Fruit fly (Drosophila melanogaster) whole organism, embryonic: ENCODE results near the gene Acp63F.

Source experiments
- CG10147 ChIP-seq: fragments of 200-800 bp; sonication (Bioruptor generic); optimal IDR thresholded peaks from 2 replicates; lab custom pipeline; 2019; ENCODE audit warnings: missing biosample characterization, mild to moderate bottlenecking, missing genetic modification characterization, moderate library complexity
- CG10366 ChIP-seq: fragments of 200-800 bp; sonication (Bioruptor generic); IDR thresholded peaks from 2 replicates; pipeline ENCODE4 v1.3.6; 2022; ENCODE audit warnings: missing biosample characterization, missing genetic modification characterization
- CG10565 ChIP-seq: fragments of 200-800 bp; sonication (Bioruptor generic); optimal IDR thresholded peaks from 3 replicates; lab custom pipeline; 2016; ENCODE audit warnings: missing biosample characterization, mild to moderate bottlenecking, missing genetic modification characterization
- CG10654 ChIP-seq: fragments of 200-800 bp; sonication (Bioruptor generic); optimal IDR thresholded peaks from 2 replicates; lab custom pipeline; 2016; ENCODE audit warnings: missing biosample characterization, missing genetic modification characterization
- CG10959 ChIP-seq: fragments of 200-800 bp; sonication (Bioruptor generic); IDR thresholded peaks from 2 replicates; pipeline ENCODE4 v1.3.6; 2022; ENCODE audit warnings: missing biosample characterization, missing genetic modification characterization
- CG14667 ChIP-seq: fragments of 200-800 bp; sonication (Bioruptor generic); IDR thresholded peaks from 2 replicates; pipeline ENCODE4 v1.3.6; 2022; ENCODE audit warnings: missing biosample characterization, missing genetic modification characterization
- CG14860 ChIP-seq: fragments of 200-800 bp; sonication (Bioruptor generic); IDR thresholded peaks from 3 replicates; pipeline ENCODE4 v1.3.6; 2022; ENCODE audit warnings: missing biosample characterization, missing genetic modification characterization; ENCODE audit not compliant: partially characterized antibody
- CG15479 ChIP-seq: fragments of 200-800 bp; sonication (Bioruptor generic); optimal IDR thresholded peaks from 3 replicates; lab custom pipeline; 2019; ENCODE audit warnings: missing biosample characterization, mild to moderate bottlenecking, missing genetic modification characterization, moderate library complexity
- CG18011 ChIP-seq: fragments of 200-800 bp; sonication (Bioruptor generic); optimal IDR thresholded peaks from 2 replicates; lab custom pipeline; 2017; ENCODE audit warnings: missing biosample characterization, missing genetic modification characterization, mild to moderate bottlenecking, moderate library complexity, missing genotype
- CG18619 ChIP-seq: fragments of 200-800 bp; sonication (Bioruptor generic); optimal IDR thresholded peaks from 3 replicates; lab custom pipeline; 2017; ENCODE audit warnings: missing biosample characterization, mild to moderate bottlenecking, missing genetic modification characterization
- CG2875 ChIP-seq: fragments of 200-800 bp; sonication (Bioruptor generic); optimal IDR thresholded peaks from 2 replicates; lab custom pipeline; 2017; ENCODE audit warnings: missing biosample characterization, mild to moderate bottlenecking, missing genetic modification characterization, missing genetic modification reagents
- CG32532 ChIP-seq: fragments of 200-800 bp; sonication (Bioruptor generic); IDR thresholded peaks from 2 replicates; pipeline ENCODE4 v1.3.6; 2022; ENCODE audit warnings: missing biosample characterization, missing genetic modification characterization
- CG4730 ChIP-seq: fragments of 200-800 bp; sonication (Bioruptor generic); IDR thresholded peaks from 2 replicates; pipeline ENCODE4 v1.3.6; 2022; ENCODE audit warnings: missing biosample characterization, missing genetic modification characterization
- CG6654 ChIP-seq: fragments of 200-800 bp; sonication (Bioruptor generic); optimal IDR thresholded peaks from 2 replicates; lab custom pipeline; 2017; ENCODE audit warnings: missing biosample characterization, mild to moderate bottlenecking, missing genetic modification characterization
- CG8765 ChIP-seq: fragments of 200-800 bp; sonication (Bioruptor generic); IDR thresholded peaks from 2 replicates; pipeline ENCODE4 v1.3.6; 2022; ENCODE audit warnings: missing biosample characterization, missing genetic modification characterization
- CG9876 ChIP-seq: fragments of 200-800 bp; sonication (Bioruptor generic); optimal IDR thresholded peaks from 2 replicates; lab custom pipeline; 2016; ENCODE audit warnings: missing biosample characterization, missing genetic modification characterization
- E2f1 ChIP-seq: fragments of 200-800 bp; sonication (Bioruptor generic); IDR thresholded peaks from 2 replicates; pipeline ENCODE4 v1.3.6; 2022; ENCODE audit warnings: missing biosample characterization, missing genetic modification characterization
- HLH4C ChIP-seq: fragments of 200-800 bp; sonication (Bioruptor generic); IDR thresholded peaks from 3 replicates; pipeline ENCODE4 v1.3.6; 2022; ENCODE audit warnings: missing biosample characterization, missing genetic modification characterization; ENCODE audit not compliant: partially characterized antibody
- HLHmδ ChIP-seq: fragments of 200-800 bp; sonication (Bioruptor generic); optimal IDR thresholded peaks from 2 replicates; lab custom pipeline; 2018; ENCODE audit warnings: missing biosample characterization, mild to moderate bottlenecking, missing genetic modification characterization, moderate library complexity
- HmgZ ChIP-seq: fragments of 200-800 bp; sonication (Bioruptor generic); optimal IDR thresholded peaks from 2 replicates; lab custom pipeline; 2018; ENCODE audit warnings: missing biosample characterization, mild to moderate bottlenecking, missing genetic modification characterization
- MTF-1 ChIP-seq: fragments of 200-800 bp; sonication (Bioruptor generic); optimal IDR thresholded peaks from 2 replicates; lab custom pipeline; 2018; ENCODE audit warnings: missing biosample characterization, mild to moderate bottlenecking, missing genetic modification characterization, borderline replicate concordance
- Mes4 ChIP-seq: fragments of 200-800 bp; sonication (Bioruptor generic); optimal IDR thresholded peaks from 2 replicates; lab custom pipeline; 2016; ENCODE audit warnings: missing biosample characterization, missing genetic modification characterization
- Mrtf ChIP-seq: fragments of 200-800 bp; sonication (Bioruptor generic); IDR thresholded peaks from 3 replicates; pipeline ENCODE4 v1.3.6; 2022; ENCODE audit warnings: missing biosample characterization, missing genetic modification characterization
- Nf-YB ChIP-seq: fragments of 200-800 bp; sonication (Bioruptor generic); optimal IDR thresholded peaks from 3 replicates; lab custom pipeline; 2019; ENCODE audit warnings: missing biosample characterization, mild to moderate bottlenecking, missing genetic modification characterization, moderate library complexity
- Opbp ChIP-seq: fragments of 200-800 bp; sonication (Bioruptor generic); IDR thresholded peaks from 3 replicates; pipeline ENCODE4 v1.3.6; 2022; ENCODE audit warnings: missing biosample characterization, missing genetic modification characterization; ENCODE audit not compliant: partially characterized antibody
- Side ChIP-seq: fragments of 200-800 bp; sonication (Bioruptor generic); optimal IDR thresholded peaks from 2 replicates; lab custom pipeline; 2016; ENCODE audit warnings: missing biosample characterization, missing genetic modification characterization
- Sox102F ChIP-seq: fragments of 200-800 bp; sonication (Bioruptor generic); optimal IDR thresholded peaks from 2 replicates; lab custom pipeline; 2018; ENCODE audit warnings: missing biosample characterization, mild to moderate bottlenecking, missing genetic modification characterization, moderate library complexity
- Trl ChIP-seq, 3 experiments: fragments of >200 bp in 2 of 3; fragments of 200-800 bp in 1 of 3; sonication (Bioruptor generic) in 1 of 3; optimal IDR thresholded peaks; 2 replicates in 1 of 3; 3 replicates in 2 of 3; lab custom pipeline; 2016 to 2017; ENCODE audit warnings: missing biosample characterization in 1 of 3, missing genetic modification characterization in 1 of 3
- chm ChIP-seq: fragments of 200-800 bp; sonication (Bioruptor generic); IDR thresholded peaks from 2 replicates; pipeline ENCODE4 v1.3.6; 2022; ENCODE audit warnings: missing biosample characterization, missing genetic modification characterization
- dati ChIP-seq: fragments of 200-800 bp; sonication (Bioruptor generic); IDR thresholded peaks from 2 replicates; pipeline ENCODE4 v1.3.6; 2022; ENCODE audit warnings: missing biosample characterization, missing genetic modification characterization
- dysf ChIP-seq: fragments of 200-800 bp; sonication (Bioruptor generic); IDR thresholded peaks from 3 replicates; pipeline ENCODE4 v1.3.6; 2022; ENCODE audit warnings: missing biosample characterization, missing genetic modification characterization
- eve ChIP-seq, 2 experiments: fragments of >200 bp; optimal IDR thresholded peaks; 2 replicates each; lab custom pipeline; 2017; ENCODE audit warnings: missing biosample characterization in 2 of 2, missing genetic modification characterization in 2 of 2
- ewg ChIP-seq: fragments of 200-800 bp; sonication (Bioruptor generic); optimal IDR thresholded peaks from 3 replicates; lab custom pipeline; 2017; ENCODE audit warnings: mild to moderate bottlenecking, missing biosample characterization, missing genetic modification reagents, missing genetic modification characterization
- grau ChIP-seq: fragments of 200-800 bp; optimal IDR thresholded peaks from 3 replicates; lab custom pipeline; 2019; ENCODE audit warnings: missing biosample characterization, mild to moderate bottlenecking, missing genetic modification characterization, moderate library complexity
- hth ChIP-seq: fragments of >200 bp; optimal IDR thresholded peaks from 2 replicates; lab custom pipeline; 2017; ENCODE audit warnings: inconsistent platforms
- knrl ChIP-seq: fragments of 200-800 bp; sonication (Bioruptor generic); IDR thresholded peaks from 3 replicates; pipeline ENCODE4 v1.3.6; 2022; ENCODE audit warnings: missing biosample characterization, missing genetic modification characterization; ENCODE audit not compliant: partially characterized antibody
- lbe ChIP-seq: fragments of 200-800 bp; sonication (Bioruptor generic); optimal IDR thresholded peaks from 2 replicates; lab custom pipeline; 2016; ENCODE audit warnings: missing biosample characterization, mild to moderate bottlenecking, missing genetic modification characterization
- luna ChIP-seq: fragments of 200-800 bp; sonication (Bioruptor generic); optimal IDR thresholded peaks from 2 replicates; lab custom pipeline; 2016; ENCODE audit warnings: missing biosample characterization, missing genetic modification characterization
- ranshi ChIP-seq: fragments of 200-800 bp; sonication (Bioruptor generic); IDR thresholded peaks from 2 replicates; pipeline ENCODE4 v1.3.6; 2022; ENCODE audit warnings: missing biosample characterization, missing genetic modification characterization
- seq ChIP-seq: fragments of 200-800 bp; sonication (Bioruptor generic); IDR thresholded peaks from 2 replicates; pipeline ENCODE4 v1.3.6; 2022; ENCODE audit warnings: missing biosample characterization, missing genetic modification characterization
- sima ChIP-seq: fragments of 200-800 bp; sonication (Bioruptor generic); optimal IDR thresholded peaks from 2 replicates; lab custom pipeline; 2016; ENCODE audit warnings: missing biosample characterization, missing genetic modification characterization
- sqz ChIP-seq: fragments of 200-800 bp; sonication (Bioruptor generic); optimal IDR thresholded peaks from 3 replicates; lab custom pipeline; 2018; ENCODE audit warnings: missing biosample characterization, mild to moderate bottlenecking, missing genetic modification characterization
- stc ChIP-seq: fragments of 200-800 bp; sonication (Bioruptor generic); IDR thresholded peaks from 2 replicates; pipeline ENCODE4 v1.3.6; 2022; ENCODE audit warnings: missing biosample characterization, missing genetic modification characterization
- tap ChIP-seq: fragments of 200-800 bp; optimal IDR thresholded peaks from 3 replicates; lab custom pipeline; 2019; ENCODE audit warnings: missing biosample characterization, mild to moderate bottlenecking, missing genetic modification characterization, moderate library complexity
- ttk ChIP-seq: fragments of 200-800 bp; sonication (Bioruptor generic); IDR thresholded peaks from 2 replicates; pipeline ENCODE4 v2.1.2; 2022; ENCODE audit warnings: missing biosample characterization, missing genetic modification characterization
- zen ChIP-seq: fragments of 200-800 bp; sonication (Bioruptor generic); optimal IDR thresholded peaks from 3 replicates; lab custom pipeline; 2018; ENCODE audit warnings: missing biosample characterization, mild to moderate bottlenecking, missing genetic modification characterization, moderate library complexity

Gene Acp63F

DNA sequence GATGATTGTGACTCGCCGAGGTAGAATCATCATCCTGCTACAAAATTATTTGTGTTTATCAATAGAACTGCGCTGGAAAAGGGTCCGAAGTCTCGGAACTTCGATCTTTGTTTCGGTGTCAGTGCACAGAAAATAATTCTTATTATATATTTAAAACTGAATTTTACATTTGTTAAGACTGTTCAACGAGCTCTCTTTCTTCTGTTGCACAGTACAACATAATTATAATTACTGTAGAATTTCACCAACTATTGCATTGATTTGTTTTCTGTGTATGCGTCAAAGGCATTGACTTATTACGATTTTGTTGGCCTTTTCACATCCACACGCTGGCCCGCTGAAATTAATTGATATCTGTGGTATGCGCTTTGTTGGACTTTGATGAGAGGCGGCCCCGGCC is 47.3 kb upstream of the Acp63F start (continued):
- no peak for TF ChIP-seq sima (GFP tag; lab: Kevin White, UChicago)

DNA sequence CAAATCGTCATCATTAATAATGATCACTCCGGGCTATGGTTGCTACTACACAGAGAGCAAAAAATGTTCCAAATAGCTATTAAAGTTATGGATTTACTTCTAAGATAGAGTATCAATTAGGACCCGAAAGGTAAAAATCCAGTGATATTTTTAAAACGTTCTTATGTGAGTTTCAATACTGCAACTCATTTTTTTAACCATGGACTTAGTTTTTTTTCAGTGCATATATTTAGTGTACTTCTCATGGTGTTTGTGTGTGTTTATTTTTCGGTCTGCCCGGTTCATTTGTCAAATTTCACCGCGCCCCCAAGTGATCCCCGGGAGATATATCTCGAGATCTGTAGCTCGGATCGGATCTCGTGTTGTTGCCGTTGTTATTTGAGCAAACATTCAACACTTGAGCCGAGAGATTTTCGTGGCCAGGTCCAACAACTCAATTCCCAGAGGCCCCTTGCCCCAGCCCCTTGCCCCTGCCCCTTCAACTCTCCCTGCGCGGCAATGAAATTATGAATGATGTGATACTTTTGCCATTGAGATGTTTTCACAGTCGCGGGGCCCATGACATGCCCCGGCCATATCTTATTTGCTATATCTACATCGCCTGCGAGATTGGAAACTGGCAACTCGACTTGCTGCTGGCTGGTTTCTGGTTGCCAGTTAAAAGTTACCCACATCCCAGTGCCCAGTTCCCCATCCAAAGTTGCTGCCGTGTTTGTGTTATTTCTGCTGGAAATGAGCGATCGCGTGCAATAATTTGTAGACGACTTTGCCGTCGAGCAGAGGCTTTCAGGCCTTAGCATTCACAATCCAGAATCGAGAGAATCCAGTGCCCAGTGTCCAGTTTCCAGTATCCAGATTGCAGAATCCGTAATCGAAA is 46.6 kb upstream of the Acp63F start:
- TF ChIP-seq Trl (optimal IDR thresholded peaks at IDR 0.05; lab: Kevin White, UChicago) (no peak), Trl (GFP tag; optimal IDR thresholded peaks at IDR 0.05; lab: Kevin White, UChicago) (no peak), luna (GFP tag; lab: Kevin White, UChicago) (no peak), stc (GFP tag; lab: Robert Waterston, UW) (0 out of 2 replicates have a peak, but pooled peaks have one; percentile 24), Mrtf (GFP tag; lab: Robert Waterston, UW) (no peak), tap (tag; lab: Kevin White, UChicago) (no peak), HmgZ (tag; lab: Kevin White, UChicago) (no peak), CG9876 (GFP tag; lab: Kevin White, UChicago) (peak; percentile 27), Nf-YB (peak; percentile 56), CG32532 (no peak), CG18011 (GFP tag; lab: Kevin White, UChicago) (no peak), Opbp (GFP tag; lab: Robert Waterston, UW) (no peak), CG10366 (GFP tag; lab: Robert Waterston, UW) (peak; percentile 43; the same call in 1 of the 2 replicates), lbe (GFP tag; lab: Kevin White, UChicago) (no peak), HLH4C (GFP tag; lab: Robert Waterston, UW) (no peak), seq (GFP tag; lab: Robert Waterston, UW) (no peak), ranshi (peak; percentile 53; the same call in 1 of the 2 replicates), CG4730 (no peak), CG8765 (GFP tag; lab: Robert Waterston, UW) (peak; percentile 22), CG15479 (no peak), Sox102F (GFP tag; lab: Kevin White, UChicago) (peak; percentile 76), dysf (GFP tag; lab: Robert Waterston, UW) (0 out of 3 replicates have a peak, but pooled peaks have one; percentile 36), CG10654 (peak; percentile 78), E2f1 (peak; percentile 40; the same call in 1 of the 2 replicates), CG18619 (GFP tag; lab: Kevin White, UChicago) (peak; percentile 43), Side (peak; percentile 10), CG14860 (GFP tag; lab: Robert Waterston, UW) (no peak), eve (GFP tag; optimal IDR thresholded peaks at IDR 0.05; lab: Kevin White, UChicago) (peak in 1 of 2 experiments; percentile 88), HLHmδ (no peak), chm (GFP tag; lab: Robert Waterston, UW) (peak; percentile 71; the same call in 1 of the 2 replicates), CG2875 (GFP tag; lab: Kevin White, UChicago) (peak; percentile 22), sqz (GFP tag; lab: Kevin White, UChicago) (peak; percentile 21), grau (peak; percentile 72), ewg (GFP tag; lab: Kevin White, UChicago) (peak; percentile 55), CG10959 (peak; percentile 85), CG10147 (GFP tag; lab: Kevin White, UChicago) (no peak), MTF-1 (GFP tag; lab: Kevin White, UChicago) (peak; percentile 33), ttk (GFP tag; lab: Robert Waterston, UW) (peak; percentile 48; the same call in 1 of the 2 replicates), zen (peak; percentile 78), Mes4 (GFP tag; lab: Kevin White, UChicago) (peak; percentile 70), hth (lab: Kevin White, UChicago) (no peak), dati (GFP tag; lab: Robert Waterston, UW) (no peak), knrl (GFP tag; lab: Robert Waterston, UW) (no peak), CG10565 (peak; percentile 39), CG6654 (GFP tag; lab: Kevin White, UChicago) (peak; percentile 37), CG14667 (GFP tag; lab: Robert Waterston, UW) (peak; percentile 11; the same call in 1 of the 2 replicates)
